Worm (Caenorhabditis elegans) whole organism, late embryonic: ENCODE measurements around the gene slrp-1.

Experiments used
- C38D4.7 ChIP-seq: fragments of 200-800 bp; sonication (Bioruptor generic); optimal IDR thresholded peaks from 2 replicates; lab custom pipeline; 2018; ENCODE audit warnings: mild to moderate bottlenecking, missing genetic modification characterization, moderate library complexity, missing compliant biosample characterization
- ceh-9 ChIP-seq: sonication (generic microtip); optimal IDR thresholded peaks from 2 replicates; lab custom pipeline; 2016; ENCODE audit warnings: mild to moderate bottlenecking, missing genetic modification characterization, inconsistent platforms, missing compliant biosample characterization
- mec-3 ChIP-seq: sonication (generic microtip); optimal IDR thresholded peaks from 2 replicates; lab custom pipeline; 2016; ENCODE audit warnings: borderline replicate concordance, missing genetic modification characterization, missing compliant biosample characterization
- tbx-2 ChIP-seq: sonication (generic microtip); optimal IDR thresholded peaks from 2 replicates; lab custom pipeline; 2016; ENCODE audit warnings: missing genetic modification characterization, missing compliant biosample characterization

DNA sequence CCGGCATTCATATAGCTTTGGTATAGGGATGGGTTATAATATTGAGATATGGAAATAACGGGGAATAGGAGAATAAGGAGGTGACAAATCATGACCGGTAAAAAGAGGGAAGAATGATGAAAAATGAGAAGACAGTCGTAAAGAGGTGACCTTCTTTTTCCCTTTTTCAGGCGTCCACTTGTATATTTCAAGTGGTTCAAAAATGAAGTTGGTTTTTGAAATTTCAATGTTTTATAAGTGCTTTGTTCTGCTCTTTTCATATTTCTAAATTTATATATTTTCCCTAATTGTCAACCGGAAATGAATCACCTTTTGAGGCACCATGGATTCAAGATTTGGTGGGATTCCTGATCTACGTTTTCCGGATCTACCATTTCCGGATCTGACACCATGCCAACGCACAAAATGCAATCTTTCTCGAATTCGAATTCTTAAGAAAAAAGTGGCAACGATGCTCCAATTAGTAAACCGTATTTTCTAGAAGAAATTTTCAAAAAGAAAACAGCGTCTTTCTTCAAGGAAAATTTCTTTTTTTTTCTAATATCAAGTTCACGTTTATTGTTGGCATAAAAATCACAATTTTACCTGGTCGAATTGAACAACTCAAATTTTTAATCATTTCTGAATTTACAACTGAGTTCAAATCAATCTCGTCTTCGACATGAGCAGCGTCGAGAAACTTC lies 24.0 kb downstream of the slrp-1 start, which contains the start of the genes F53F4.2 and F53F4.18:
- TF ChIP-seq tbx-2 (tag; lab: Kevin White, UChicago) (no peak), ceh-9 (no peak), mec-3 (no peak), C38D4.7 (GFP tag; lab: Kevin White, UChicago) (no peak)
